Worm (Caenorhabditis elegans) whole organism, mixed stage, embryonic: ENCODE measurements around the gene W05B10.4.

Source experiments
- ceh-39 ChIP-seq: fragments of 150-350 bp; optimal IDR thresholded peaks from 2 replicates; lab custom pipeline; 2014; ENCODE audit warnings: missing biosample characterization, missing genetic modification characterization
- elt-3 ChIP-seq: fragments of 150-350 bp; optimal IDR thresholded peaks from 2 replicates; lab custom pipeline; 2014; ENCODE audit warnings: missing biosample characterization, missing genetic modification characterization
- lin-13 ChIP-seq: fragments of 150-350 bp; optimal IDR thresholded peaks from 2 replicates; lab custom pipeline; 2014; ENCODE audit warnings: missing biosample characterization, missing genetic modification characterization
- lsy-2 ChIP-seq: fragments of 150-350 bp; optimal IDR thresholded peaks from 2 replicates; lab custom pipeline; 2014; ENCODE audit warnings: missing biosample characterization, missing genetic modification characterization
- mep-1 ChIP-seq: fragments of 150-350 bp; optimal IDR thresholded peaks from 2 replicates; lab custom pipeline; 2017; ENCODE audit warnings: missing biosample characterization, missing genetic modification reagents, missing genetic modification characterization, inconsistent platforms
- mls-2 ChIP-seq: sonication (generic microtip); optimal IDR thresholded peaks from 2 replicates; lab custom pipeline; 2016; ENCODE audit warnings: mild to moderate bottlenecking, missing genetic modification characterization, moderate library complexity, missing compliant biosample characterization
- nhr-237 ChIP-seq: fragments of 150-350 bp; optimal IDR thresholded peaks from 2 replicates; lab custom pipeline; 2014; ENCODE audit warnings: missing biosample characterization, missing genetic modification characterization
- nhr-28 ChIP-seq: fragments of 150-350 bp; optimal IDR thresholded peaks from 2 replicates; lab custom pipeline; 2014; ENCODE audit warnings: missing biosample characterization, missing genetic modification characterization
- nhr-76 ChIP-seq: sonication (generic microtip); optimal IDR thresholded peaks from 2 replicates; lab custom pipeline; 2017; ENCODE audit warnings: missing biosample characterization, missing genetic modification characterization
- snpc-4 ChIP-seq: fragments of 150-350 bp; optimal IDR thresholded peaks from 2 replicates; lab custom pipeline; 2014; ENCODE audit warnings: missing biosample characterization, missing genetic modification characterization
- unc-39 ChIP-seq: fragments of 150-350 bp; optimal IDR thresholded peaks from 2 replicates; lab custom pipeline; 2014; ENCODE audit warnings: missing biosample characterization, missing genetic modification characterization
- unc-62 ChIP-seq: fragments of 150-350 bp; optimal IDR thresholded peaks from 2 replicates; lab custom pipeline; 2014; ENCODE audit warnings: missing biosample characterization, missing genetic modification reagents, missing genetic modification characterization
- zip-8 ChIP-seq: fragments of 150-350 bp; optimal IDR thresholded peaks from 2 replicates; lab custom pipeline; 2014; ENCODE audit warnings: missing biosample characterization, missing genetic modification characterization
- ztf-11 ChIP-seq: fragments of 150-350 bp; optimal IDR thresholded peaks from 2 replicates; lab custom pipeline; 2014; ENCODE audit warnings: missing biosample characterization, missing genetic modification characterization

DNA sequence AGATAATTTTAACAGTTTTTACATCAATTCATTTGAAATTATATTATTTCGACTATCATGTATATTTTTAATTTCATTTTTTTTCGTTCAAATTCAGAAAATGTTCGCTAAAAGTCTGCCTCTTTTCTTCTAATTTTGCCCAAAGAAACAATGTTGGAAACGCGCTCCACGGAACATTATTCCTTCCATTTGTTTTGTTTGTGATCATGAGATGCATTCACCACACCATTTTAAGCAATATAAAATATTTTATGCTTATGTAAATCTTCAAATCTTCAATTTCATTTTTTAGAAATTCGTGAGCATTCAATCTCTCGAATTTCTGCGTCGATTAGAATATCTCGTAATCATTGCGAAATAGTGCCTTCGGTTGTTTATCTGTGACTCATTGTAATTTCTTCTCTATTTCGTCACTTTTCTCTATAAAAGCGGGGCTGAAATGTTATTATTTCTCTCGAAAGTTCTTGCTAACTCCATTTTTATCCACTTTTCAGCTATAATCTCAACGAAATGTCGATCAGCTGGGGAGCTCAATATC is 29.4 kb downstream of the W05B10.4 start, which contains the start of gene istr-1:
- TF ChIP-seq lsy-2 (tag; lab: Kevin White, UChicago): no peak
- no peak for TF ChIP-seq unc-39
- TF ChIP-seq nhr-237 (tag; lab: Kevin White, UChicago): no peak
- no peak for TF ChIP-seq unc-62
- TF ChIP-seq lin-13: no peak
- TF ChIP-seq elt-3: no peak
- no peak for TF ChIP-seq mls-2 (tag; lab: Kevin White, UChicago)
- no peak for TF ChIP-seq ceh-39 (tag; lab: Kevin White, UChicago)
- TF ChIP-seq nhr-28: no peak
- no peak for TF ChIP-seq ztf-11 (tag; lab: Kevin White, UChicago)
- TF ChIP-seq mep-1 (tag; lab: Kevin White, UChicago): no peak
- TF ChIP-seq nhr-76 (tag; lab: Kevin White, UChicago): no peak
- no peak for TF ChIP-seq zip-8
- TF ChIP-seq snpc-4 (tag; lab: Kevin White, UChicago): no peak
